Fruit fly (Drosophila melanogaster): ENCODE measurements around the gene Gmd.

Gmd gene

dm6 chr2L:4971329-4971798 lies 5.5 kb downstream of the Gmd start, which contains the start of gene CG14043 (continued):
- TF ChIP-seq fd64A (GFP tag; optimal IDR thresholded peaks at IDR 0.05) (no peak), CG17912 (GFP tag; optimal IDR thresholded peaks at IDR 0.05) (no peak), CG6175 (GFP tag; IDR thresholded peaks at IDR 0.05) (no peak), CG3995 (GFP tag; optimal IDR thresholded peaks at IDR 0.05) (peak; percentile 0), sens (GFP tag) (peak; percentile 85), bsh (GFP tag; optimal IDR thresholded peaks at IDR 0.05) (no peak), Eip74EF (GFP tag; optimal IDR thresholded peaks at IDR 0.05) (no peak), disco-r (GFP tag; optimal IDR thresholded peaks at IDR 0.05) (no peak), CG2889 (GFP tag; IDR thresholded peaks at IDR 0.05) (no peak), CG12104 (GFP tag; optimal IDR thresholded peaks at IDR 0.05) (no peak), CG18476 (GFP tag; optimal IDR thresholded peaks at IDR 0.05) (no peak), CG8388 (GFP tag; optimal IDR thresholded peaks at IDR 0.05) (no peak), grn (GFP tag; optimal IDR thresholded peaks at IDR 0.05) (no peak), bab2 (GFP tag; optimal IDR thresholded peaks at IDR 0.05) (no peak), amos (GFP tag; IDR thresholded peaks at IDR 0.05; ENCODE audit: partially characterized antibody) (no peak), D19B (GFP tag; optimal IDR thresholded peaks at IDR 0.05) (no peak), CG9437 (GFP tag; optimal IDR thresholded peaks at IDR 0.05) (no peak), CG11247 (GFP tag; IDR thresholded peaks at IDR 0.05) (no peak), CG6765 (GFP tag; optimal IDR thresholded peaks at IDR 0.05) (no peak), Fer3 (tag; optimal IDR thresholded peaks at IDR 0.05) (no peak), pita (GFP tag; optimal IDR thresholded peaks at IDR 0.05) (peak; percentile 62), gsb-n (tag; optimal IDR thresholded peaks at IDR 0.05) (no peak), sqz (GFP tag; optimal IDR thresholded peaks at IDR 0.05) (no peak), luna (GFP tag; optimal IDR thresholded peaks at IDR 0.05) (no peak), CG7745 (tag; optimal IDR thresholded peaks at IDR 0.05) (no peak), grau (tag; optimal IDR thresholded peaks at IDR 0.05) (peak; percentile 31), Mes4 (GFP tag; optimal IDR thresholded peaks at IDR 0.05) (no peak), CG2116 (GFP tag; optimal IDR thresholded peaks at IDR 0.05) (peak; percentile 55), CG11560 (tag; IDR thresholded peaks at IDR 0.05) (peak; percentile 32; the same call in 1 of the 3 replicates), Xbp1 (GFP tag; optimal IDR thresholded peaks at IDR 0.05) (peak; percentile 36), CG1602 (GFP tag; optimal IDR thresholded peaks at IDR 0.05) (peak; percentile 21), Hmx (GFP tag; optimal IDR thresholded peaks at IDR 0.05) (no peak), CG33213 (GFP tag; optimal IDR thresholded peaks at IDR 0.05) (peak; percentile 61), Awh (GFP tag; IDR thresholded peaks at IDR 0.05) (no peak), wdn (GFP tag; IDR thresholded peaks at IDR 0.05) (no peak), CG30431 (GFP tag; optimal IDR thresholded peaks at IDR 0.05) (no peak), cas (GFP tag; IDR thresholded peaks at IDR 0.05) (no peak), dati (GFP tag; IDR thresholded peaks at IDR 0.05) (no peak), CG4854 (GFP tag; optimal IDR thresholded peaks at IDR 0.05) (no peak), Antp (GFP tag; optimal IDR thresholded peaks at IDR 0.05) (no peak), Gug (GFP tag; IDR thresholded peaks at IDR 0.05) (no peak), ara (GFP tag; IDR thresholded peaks at IDR 0.05) (no peak), CG12659 (GFP tag; optimal IDR thresholded peaks at IDR 0.05) (peak; percentile 91), bcd (GFP tag; optimal IDR thresholded peaks at IDR 0.05) (no peak), Xrp1 (GFP tag; IDR thresholded peaks at IDR 0.05) (no peak), Bdp1 (GFP tag; optimal IDR thresholded peaks at IDR 0.05) (no peak), Myb (GFP tag; optimal IDR thresholded peaks at IDR 0.05) (peak; percentile 56), CG7556 (GFP tag; optimal IDR thresholded peaks at IDR 0.05) (no peak), peb (GFP tag; IDR thresholded peaks at IDR 0.05) (no peak), CG8089 (GFP tag; optimal IDR thresholded peaks at IDR 0.05) (no peak), pum (GFP tag; optimal IDR thresholded peaks at IDR 0.05) (peak; percentile 22), lmd (GFP tag; IDR thresholded peaks at IDR 0.05) (no peak), H15 (GFP tag; IDR thresholded peaks at IDR 0.05) (no peak)

Data from whole organism, embryonic.